Worm (Caenorhabditis elegans) whole organism, mixed stage, embryonic: ENCODE results near the gene C06C3.3.

Experiments
- M03D4.4 ChIP-seq: sonication (generic microtip); optimal IDR thresholded peaks from 2 replicates; lab custom pipeline; 2017; ENCODE audit warnings: mild to moderate bottlenecking, missing genetic modification characterization, missing compliant biosample characterization
- blmp-1 ChIP-seq: fragments of 150-350 bp; optimal IDR thresholded peaks from 2 replicates; lab custom pipeline; 2014; ENCODE audit warnings: missing biosample characterization, missing genetic modification characterization
- ceh-39 ChIP-seq: fragments of 150-350 bp; optimal IDR thresholded peaks from 2 replicates; lab custom pipeline; 2014; ENCODE audit warnings: missing biosample characterization, missing genetic modification characterization
- ceh-43 ChIP-seq: fragments of 200-800 bp; sonication (Bioruptor generic); optimal IDR thresholded peaks from 2 replicates; lab custom pipeline; 2018; ENCODE audit warnings: mild to moderate bottlenecking, missing genetic modification characterization, moderate library complexity, missing compliant biosample characterization
- ceh-83 ChIP-seq: fragments of 200-800 bp; sonication (Bioruptor generic); optimal IDR thresholded peaks from 2 replicates; lab custom pipeline; 2018; ENCODE audit warnings: mild to moderate bottlenecking, missing genetic modification characterization, missing compliant biosample characterization
- ces-1 ChIP-seq: fragments of 150-350 bp; optimal IDR thresholded peaks from 2 replicates; lab custom pipeline; 2014; ENCODE audit warnings: missing biosample characterization, missing genetic modification reagents, missing genetic modification characterization
- cnd-1 ChIP-seq: fragments of 200-800 bp; sonication (Bioruptor generic); optimal IDR thresholded peaks from 2 replicates; lab custom pipeline; 2018; ENCODE audit warnings: mild to moderate bottlenecking, missing genetic modification characterization, missing compliant biosample characterization
- elt-1 ChIP-seq: sonication (generic microtip); optimal IDR thresholded peaks from 2 replicates; lab custom pipeline; 2017; ENCODE audit warnings: missing genetic modification characterization, mild to moderate bottlenecking, missing compliant biosample characterization, antibody characterized with exemption, moderate library complexity, borderline replicate concordance; ENCODE audit not compliant: insufficient read depth
- elt-3 ChIP-seq: fragments of 150-350 bp; optimal IDR thresholded peaks from 2 replicates; lab custom pipeline; 2014; ENCODE audit warnings: missing biosample characterization, missing genetic modification characterization
- flh-1 ChIP-seq: fragments of 200-800 bp; sonication (Bioruptor generic); optimal IDR thresholded peaks from 2 replicates; lab custom pipeline; 2018; ENCODE audit warnings: mild to moderate bottlenecking, missing genetic modification characterization, moderate library complexity, missing compliant biosample characterization
- ham-2 ChIP-seq: fragments of 200-800 bp; sonication (Bioruptor generic); optimal IDR thresholded peaks from 2 replicates; lab custom pipeline; 2018; ENCODE audit warnings: mild to moderate bottlenecking, missing genetic modification characterization, missing compliant biosample characterization
- lin-13 ChIP-seq: fragments of 150-350 bp; optimal IDR thresholded peaks from 2 replicates; lab custom pipeline; 2014; ENCODE audit warnings: missing biosample characterization, missing genetic modification characterization
- lin-32 ChIP-seq: fragments of 200-800 bp; sonication (Bioruptor generic); optimal IDR thresholded peaks from 2 replicates; lab custom pipeline; 2018; ENCODE audit warnings: mild to moderate bottlenecking, missing genetic modification characterization, missing compliant biosample characterization
- lsy-2 ChIP-seq: fragments of 150-350 bp; optimal IDR thresholded peaks from 2 replicates; lab custom pipeline; 2014; ENCODE audit warnings: missing biosample characterization, missing genetic modification characterization
- mab-5 ChIP-seq: fragments of 150-350 bp; optimal IDR thresholded peaks from 2 replicates; lab custom pipeline; 2014; ENCODE audit warnings: missing biosample characterization, missing genetic modification characterization
- mep-1 ChIP-seq: fragments of 150-350 bp; optimal IDR thresholded peaks from 2 replicates; lab custom pipeline; 2017; ENCODE audit warnings: missing biosample characterization, missing genetic modification reagents, missing genetic modification characterization, inconsistent platforms
- mls-2 ChIP-seq: sonication (generic microtip); optimal IDR thresholded peaks from 2 replicates; lab custom pipeline; 2016; ENCODE audit warnings: mild to moderate bottlenecking, missing genetic modification characterization, moderate library complexity, missing compliant biosample characterization
- nhr-12 ChIP-seq: fragments of 150-350 bp; optimal IDR thresholded peaks from 2 replicates; lab custom pipeline; 2014; ENCODE audit warnings: missing biosample characterization, missing genetic modification characterization
- nhr-2 ChIP-seq: fragments of 150-350 bp; optimal IDR thresholded peaks from 2 replicates; lab custom pipeline; 2014; ENCODE audit warnings: missing biosample characterization, missing genetic modification characterization
- nhr-237 ChIP-seq: fragments of 150-350 bp; optimal IDR thresholded peaks from 2 replicates; lab custom pipeline; 2014; ENCODE audit warnings: missing biosample characterization, missing genetic modification characterization
- nhr-28 ChIP-seq: fragments of 150-350 bp; optimal IDR thresholded peaks from 2 replicates; lab custom pipeline; 2014; ENCODE audit warnings: missing biosample characterization, missing genetic modification characterization
- nhr-76 ChIP-seq: sonication (generic microtip); optimal IDR thresholded peaks from 2 replicates; lab custom pipeline; 2017; ENCODE audit warnings: missing biosample characterization, missing genetic modification characterization
- pha-4 ChIP-seq: fragments of 150-350 bp; optimal IDR thresholded peaks from 2 replicates; lab custom pipeline; 2018; ENCODE audit warnings: missing biosample characterization, missing genetic modification reagents, missing genetic modification characterization
- sem-2 ChIP-seq: fragments of 200-800 bp; sonication (Bioruptor generic); optimal IDR thresholded peaks from 2 replicates; lab custom pipeline; 2018; ENCODE audit warnings: mild to moderate bottlenecking, missing genetic modification characterization, missing compliant biosample characterization
- snpc-4 ChIP-seq: fragments of 150-350 bp; optimal IDR thresholded peaks from 2 replicates; lab custom pipeline; 2014; ENCODE audit warnings: missing biosample characterization, missing genetic modification characterization
- sptf-1 ChIP-seq: sonication (generic microtip); optimal IDR thresholded peaks from 2 replicates; lab custom pipeline; 2017; ENCODE audit warnings: mild to moderate bottlenecking, missing genetic modification characterization, moderate library complexity, missing compliant biosample characterization
- tbx-8 ChIP-seq: fragments of 200-800 bp; sonication (Bioruptor generic); optimal IDR thresholded peaks from 2 replicates; lab custom pipeline; 2018; ENCODE audit warnings: mild to moderate bottlenecking, missing genetic modification characterization, moderate library complexity, missing compliant biosample characterization
- unc-120 ChIP-seq: sonication (generic microtip); optimal IDR thresholded peaks from 2 replicates; lab custom pipeline; 2017; ENCODE audit warnings: missing genetic modification characterization, missing compliant biosample characterization; ENCODE audit not compliant: poor library complexity, severe bottlenecking
- unc-62 ChIP-seq: fragments of 150-350 bp; optimal IDR thresholded peaks from 2 replicates; lab custom pipeline; 2014; ENCODE audit warnings: missing biosample characterization, missing genetic modification reagents, missing genetic modification characterization
- zip-8 ChIP-seq: fragments of 150-350 bp; optimal IDR thresholded peaks from 2 replicates; lab custom pipeline; 2014; ENCODE audit warnings: missing biosample characterization, missing genetic modification characterization
- ztf-11 ChIP-seq: fragments of 150-350 bp; optimal IDR thresholded peaks from 2 replicates; lab custom pipeline; 2014; ENCODE audit warnings: missing biosample characterization, missing genetic modification characterization

C06C3.3 gene

DNA sequence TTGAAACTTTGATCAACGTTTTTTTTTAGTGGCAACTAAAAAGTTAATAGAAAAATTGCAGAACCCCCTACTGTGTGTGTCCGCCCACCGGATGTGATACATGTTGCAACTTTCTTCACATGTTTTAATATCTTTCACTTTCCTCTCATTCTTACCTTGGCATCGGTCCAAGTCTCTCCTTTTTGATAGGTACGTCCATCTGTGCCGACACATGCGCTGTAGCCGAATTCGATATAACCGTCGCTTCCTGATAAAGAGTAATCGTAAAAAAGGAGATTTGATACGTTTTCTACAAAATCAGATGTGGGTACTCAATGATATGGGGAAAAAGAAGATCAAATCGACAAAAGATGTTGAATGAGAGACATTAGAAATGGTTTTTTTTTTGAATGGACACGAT, 27.2 kb downstream of the C06C3.3 start:
- TF ChIP-seq sptf-1 (tag; lab: Kevin White, UChicago) (no peak), nhr-237 (tag; lab: Kevin White, UChicago) (no peak), nhr-76 (tag; lab: Kevin White, UChicago) (no peak), flh-1 (GFP tag; lab: Kevin White, UChicago) (no peak), zip-8 (tag; lab: Kevin White, UChicago) (no peak), ztf-11 (tag; lab: Kevin White, UChicago) (no peak), M03D4.4 (no peak), lin-13 (no peak), elt-1 (no peak), unc-62 (GFP tag; lab: Kevin White, UChicago) (no peak), ceh-83 (no peak), lin-32 (GFP tag; lab: Kevin White, UChicago) (no peak), pha-4 (tag; lab: Kevin White, UChicago) (no peak), cnd-1 (no peak)
- TF ChIP-seq, all 35 proteins: peak for 0

- peak; percentile 20 for TF ChIP-seq elt-3 (tag; lab: Kevin White, UChicago)
- TF ChIP-seq ceh-83 = no peak
- TF ChIP-seq, all 35 proteins: peak for 1
Observed at ce11 chrII:9343955-9344354, 28.3 kb downstream of the C06C3.3 start.

DNA sequence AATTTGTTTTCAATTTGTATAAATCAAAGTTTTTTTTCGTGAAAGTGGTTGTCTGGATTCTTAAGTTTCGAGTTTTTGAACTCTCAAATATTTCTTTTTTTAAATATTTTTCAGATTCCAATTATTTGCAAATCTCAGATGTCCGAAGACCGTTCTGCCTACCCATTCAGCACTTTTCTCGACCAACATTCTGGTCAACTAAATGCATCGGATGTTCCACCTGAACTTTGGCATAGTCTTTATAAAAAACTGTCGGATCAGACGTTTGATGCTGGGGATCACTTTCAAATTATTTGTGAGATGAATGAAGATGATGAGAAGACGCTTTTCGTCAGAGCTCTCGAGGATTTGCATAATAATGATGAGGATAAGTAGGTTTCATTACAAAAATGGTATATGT, 33.4 kb downstream of the C06C3.3 start, which contains the start of gene ttll-12:
Gene ttll-12, plus strand, starts transcription at position 139 of the 400 bp plus-strand sequence.
- TF ChIP-seq elt-1 = no peak
- no peak for TF ChIP-seq ceh-43
- no peak for TF ChIP-seq lsy-2 (tag; lab: Kevin White, UChicago)
- no peak for TF ChIP-seq unc-120 (tag; lab: Kevin White, UChicago)
- TF ChIP-seq nhr-12 (tag; lab: Kevin White, UChicago) = no peak
- no peak for TF ChIP-seq sptf-1 (tag; lab: Kevin White, UChicago)
- TF ChIP-seq nhr-2 = no peak
- TF ChIP-seq sem-2 (GFP tag; lab: Kevin White, UChicago) = no peak
- no peak for TF ChIP-seq nhr-28 (tag; lab: Kevin White, UChicago)
- TF ChIP-seq ztf-11 (tag; lab: Kevin White, UChicago) = no peak
- TF ChIP-seq flh-1 (GFP tag; lab: Kevin White, UChicago) = no peak
- TF ChIP-seq zip-8 (tag; lab: Kevin White, UChicago) = no peak
- no peak for TF ChIP-seq pha-4 (tag; lab: Kevin White, UChicago)
- no peak for TF ChIP-seq ceh-39 (tag; lab: Kevin White, UChicago)
- no peak for TF ChIP-seq snpc-4 (tag; lab: Kevin White, UChicago)
- TF ChIP-seq mab-5 = no peak
- TF ChIP-seq, all 35 proteins: peak for 0

DNA sequence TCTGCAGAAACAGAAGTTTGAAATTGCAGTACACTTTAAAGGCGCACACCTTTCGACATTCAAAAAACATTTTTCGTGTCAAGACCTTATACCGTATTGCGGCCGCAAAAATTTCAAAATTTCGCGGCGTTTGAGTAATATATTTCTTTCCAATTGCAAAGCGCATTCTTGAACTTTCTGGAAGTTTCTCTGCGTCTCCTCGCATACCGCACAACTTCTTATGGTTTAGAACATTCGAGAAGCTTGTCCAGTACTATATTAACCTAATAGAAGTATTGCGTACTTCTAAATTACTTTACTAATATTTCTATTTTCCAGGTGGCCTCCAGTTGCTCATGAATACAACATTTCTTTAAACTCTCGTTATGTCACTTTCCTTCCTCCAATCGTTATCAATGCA, 35.6 kb downstream of the C06C3.3 start:
- no peak for TF ChIP-seq unc-120 (tag; lab: Kevin White, UChicago)
- TF ChIP-seq mls-2 (tag; lab: Kevin White, UChicago) = no peak
- no peak for TF ChIP-seq nhr-76 (tag; lab: Kevin White, UChicago)
- TF ChIP-seq ces-1 = no peak
- no peak for TF ChIP-seq flh-1 (GFP tag; lab: Kevin White, UChicago)

ce11 chrII:9333714-9334113, 38.6 kb downstream of the C06C3.3 start, which contains the start of gene scp-1:
scp-1 (plus strand) TSS chrII:9334014.
- TF ChIP-seq tbx-8 (GFP tag; lab: Kevin White, UChicago) (no peak), lsy-2 (tag; lab: Kevin White, UChicago) (no peak), mep-1 (tag; lab: Kevin White, UChicago) (no peak)

ce11 chrII:9333034-9333433, 39.3 kb downstream of the C06C3.3 start:
- no peak for TF ChIP-seq unc-120 (tag; lab: Kevin White, UChicago)
- TF ChIP-seq mep-1 (tag; lab: Kevin White, UChicago) = no peak
- TF ChIP-seq blmp-1 (tag; lab: Kevin White, UChicago) = no peak
- no peak for TF ChIP-seq ham-2
